Fruit fly (Drosophila melanogaster): Measurements from ENCODE around the gene kra.

Gene kra

dm6 chr3R:5648569-5649476, 47.9 kb upstream of the kra start, which contains the start of the genes MTA1-like and Sec23 (continued):
- TF ChIP-seq CG9139 (GFP tag; optimal IDR thresholded peaks at IDR 0.05) = no peak
- TF ChIP-seq net (GFP tag; optimal IDR thresholded peaks at IDR 0.05) = peak; percentile 34
- TF ChIP-seq Sox15 (GFP tag; optimal IDR thresholded peaks at IDR 0.05) = peak; percentile 43
- peak; percentile 77 for TF ChIP-seq CG10631 (GFP tag; optimal IDR thresholded peaks at IDR 0.05)
- TF ChIP-seq CG15336 (GFP tag; IDR thresholded peaks at IDR 0.05) = no peak
- no peak for TF ChIP-seq Eip93F (GFP tag; optimal IDR thresholded peaks at IDR 0.05)
- peak; percentile 49 for TF ChIP-seq CG3919 (GFP tag; optimal IDR thresholded peaks at IDR 0.05)
- TF ChIP-seq CG10669 (GFP tag; optimal IDR thresholded peaks at IDR 0.05) = peak; percentile 21
- peak; percentile 31; the same call in 1 of the 3 replicates for TF ChIP-seq CG6163 (GFP tag; IDR thresholded peaks at IDR 0.05)
- no peak for TF ChIP-seq dac (GFP tag; optimal IDR thresholded peaks at IDR 0.05)

dm6 chr3R:5647705-5648568, 47.0 kb upstream of the kra start:
- TF ChIP-seq topi (GFP tag; optimal IDR thresholded peaks at IDR 0.05) (no peak), CG11902 (GFP tag; optimal IDR thresholded peaks at IDR 0.05) (no peak), Lpt (GFP tag; optimal IDR thresholded peaks at IDR 0.05) (no peak), Hr4 (GFP tag; optimal IDR thresholded peaks at IDR 0.05) (no peak), CG8319 (GFP tag; optimal IDR thresholded peaks at IDR 0.05) (no peak), Ets21C (GFP tag; optimal IDR thresholded peaks at IDR 0.05) (no peak), CG6854 (GFP tag; optimal IDR thresholded peaks at IDR 0.05) (no peak), Eip75B (GFP tag; optimal IDR thresholded peaks at IDR 0.05) (no peak), CG16779 (tag; optimal IDR thresholded peaks at IDR 0.05) (no peak), CG11762 (GFP tag; optimal IDR thresholded peaks at IDR 0.05; ENCODE audit: insufficient read depth) (no peak), Sox14 (GFP tag; optimal IDR thresholded peaks at IDR 0.05) (peak; percentile 18), svp (GFP tag) (peak; percentile 88), ss (GFP tag; optimal IDR thresholded peaks at IDR 0.05) (no peak), CG10631 (GFP tag; optimal IDR thresholded peaks at IDR 0.05) (no peak), achi (GFP tag; optimal IDR thresholded peaks at IDR 0.05) (no peak), Eip93F (GFP tag; optimal IDR thresholded peaks at IDR 0.05) (peak; percentile 60), pdm3 (GFP tag; optimal IDR thresholded peaks at IDR 0.05) (no peak), CG6163 (GFP tag; IDR thresholded peaks at IDR 0.05) (0 out of 3 replicates have a peak, but pooled peaks have one; percentile 38), CG32006 (GFP tag; optimal IDR thresholded peaks at IDR 0.05) (no peak), CG4318 (GFP tag; optimal IDR thresholded peaks at IDR 0.05) (no peak), CG8632 (GFP tag; optimal IDR thresholded peaks at IDR 0.05) (no peak), esn (GFP tag; optimal IDR thresholded peaks at IDR 0.05) (peak; percentile 28), Smox (GFP tag; optimal IDR thresholded peaks at IDR 0.05) (no peak), net (GFP tag; optimal IDR thresholded peaks at IDR 0.05) (no peak), vri (GFP tag; optimal IDR thresholded peaks at IDR 0.05) (peak; percentile 22), CG11294 (GFP tag; IDR thresholded peaks at IDR 0.05) (no peak), fd59A (GFP tag; optimal IDR thresholded peaks at IDR 0.05) (no peak), cyc (GFP tag; optimal IDR thresholded peaks at IDR 0.05) (peak; percentile 7), Eip78C (GFP tag) (peak; percentile 83), CG6792 (GFP tag; optimal IDR thresholded peaks at IDR 0.05) (peak; percentile 5), Hr38 (GFP tag; optimal IDR thresholded peaks at IDR 0.05) (no peak), CG10669 (GFP tag; optimal IDR thresholded peaks at IDR 0.05) (no peak), fkh (GFP tag; optimal IDR thresholded peaks at IDR 0.05) (peak; percentile 41), CG15336 (GFP tag; IDR thresholded peaks at IDR 0.05) (peak; percentile 10; the same call in 1 of the 2 replicates), CG1621 (tag; optimal IDR thresholded peaks at IDR 0.05) (no peak), Sox102F (GFP tag; optimal IDR thresholded peaks at IDR 0.05) (no peak), CG8119 (GFP tag; IDR thresholded peaks at IDR 0.05) (no peak), acj6 (GFP tag; optimal IDR thresholded peaks at IDR 0.05) (no peak), Hr39 (GFP tag; optimal IDR thresholded peaks at IDR 0.05) (no peak), spab (GFP tag; optimal IDR thresholded peaks at IDR 0.05) (no peak), OdsH (GFP tag; optimal IDR thresholded peaks at IDR 0.05) (no peak), dac (GFP tag; optimal IDR thresholded peaks at IDR 0.05) (no peak)

All from whole organism, prepupa.